Worm (Caenorhabditis elegans) whole organism, L3 larva: ENCODE results near the gene ins-9.

Source experiments
- ceh-82 ChIP-seq: fragments of 150-350 bp; optimal IDR thresholded peaks from 2 replicates; lab custom pipeline; 2014; ENCODE audit warnings: missing biosample characterization, missing genetic modification characterization
- lin-39 ChIP-seq: fragments of 150-350 bp; optimal IDR thresholded peaks from 2 replicates; lab custom pipeline; 2018; ENCODE audit warnings: missing biosample characterization, missing genetic modification reagents, missing genetic modification characterization
- nhr-11 ChIP-seq: fragments of 150-350 bp; optimal IDR thresholded peaks from 2 replicates; lab custom pipeline; 2014; ENCODE audit warnings: missing biosample characterization, missing genetic modification characterization
- nhr-76 ChIP-seq: fragments of 150-350 bp; sonication (generic microtip); optimal IDR thresholded peaks from 5 replicates; lab custom pipeline; 2014; ENCODE audit warnings: missing biosample characterization, missing genetic modification characterization

DNA sequence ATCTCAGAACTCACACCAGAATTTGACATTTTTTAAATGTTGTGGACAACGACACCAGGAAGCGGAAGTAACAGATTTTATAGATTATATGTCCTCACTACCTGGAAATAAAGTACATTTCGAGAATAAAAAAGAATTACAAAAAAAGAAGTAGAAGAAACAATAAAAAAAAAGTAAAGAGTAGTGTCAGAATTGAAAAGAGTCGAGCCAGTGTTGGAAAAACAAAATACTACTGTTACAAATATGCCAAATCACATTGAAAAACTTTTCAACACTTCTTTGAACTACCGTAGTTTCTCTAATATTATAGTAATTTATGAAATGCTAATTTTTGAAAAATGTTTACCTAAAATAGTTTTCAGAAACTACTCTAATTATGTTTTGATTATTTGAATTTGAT, 8.3 kb upstream of the ins-9 start, which contains the start of gene C06E2.1:
- TF ChIP-seq nhr-11 (tag; lab: Kevin White, UChicago), result no peak
- no peak for TF ChIP-seq lin-39 (tag; lab: Kevin White, UChicago)
- no peak for TF ChIP-seq ceh-82 (tag; lab: Kevin White, UChicago)
- no peak for TF ChIP-seq nhr-76 (tag; lab: Kevin White, UChicago)
